Worm (Caenorhabditis elegans) whole organism, young adult: ENCODE data around the gene str-111.

ENCODE experiments used
- F49E8.2 ChIP-seq: sonication (generic microtip); optimal IDR thresholded peaks from 3 replicates; lab custom pipeline; 2017; ENCODE audit warnings: missing genetic modification characterization, mild to moderate bottlenecking, missing compliant biosample characterization, antibody characterized with exemption, moderate library complexity; ENCODE audit not compliant: insufficient read depth
- athp-1 ChIP-seq: sonication (generic microtip); optimal IDR thresholded peaks from 2 replicates; lab custom pipeline; 2017; ENCODE audit warnings: mild to moderate bottlenecking, missing genetic modification characterization, missing compliant biosample characterization
- ccch-3 ChIP-seq: fragments of 200-800 bp; sonication (Bioruptor generic); optimal IDR thresholded peaks from 2 replicates; lab custom pipeline; 2018; ENCODE audit warnings: mild to moderate bottlenecking, missing genetic modification characterization, missing compliant biosample characterization
- ceh-100 ChIP-seq: fragments of 200-800 bp; sonication (Bioruptor generic); IDR thresholded peaks from 2 replicates; pipeline ENCODE4 v1.3.6; 2022; ENCODE audit warnings: missing genetic modification reagents, missing genetic modification characterization, missing compliant biosample characterization
- ceh-58 ChIP-seq: fragments of 200-800 bp; sonication (Bioruptor generic); IDR thresholded peaks from 2 replicates; pipeline ENCODE4 v1.3.6; 2022; ENCODE audit warnings: missing genetic modification characterization, missing compliant biosample characterization
- ceh-79 ChIP-seq: sonication (generic microtip); optimal IDR thresholded peaks from 2 replicates; lab custom pipeline; 2017; ENCODE audit warnings: mild to moderate bottlenecking, missing genetic modification characterization, missing compliant biosample characterization
- dpl-1 ChIP-seq: fragments of 150-350 bp; optimal IDR thresholded peaks from 2 replicates; lab custom pipeline; 2014; ENCODE audit warnings: missing biosample characterization, missing genetic modification reagents, missing genetic modification characterization
- egl-18 ChIP-seq: fragments of 200-800 bp; sonication (Bioruptor generic); IDR thresholded peaks from 2 replicates; pipeline ENCODE4 v1.3.6; 2022; ENCODE audit warnings: missing genetic modification reagents, missing genetic modification characterization, missing compliant biosample characterization
- lin-35 ChIP-seq, 3 experiments: fragments of 150-350 bp in 2 of 3; sonication (generic microtip) in 1 of 3; optimal IDR thresholded peaks; 2 replicates each; lab custom pipeline; 2014 to 2018; ENCODE audit warnings: missing biosample characterization in 3 of 3, missing genetic modification characterization in 3 of 3, missing genetic modification reagents in 3 of 3
- nhr-27 ChIP-seq: fragments of 200-800 bp; sonication (Bioruptor generic); optimal IDR thresholded peaks from 2 replicates; lab custom pipeline; 2018; ENCODE audit warnings: mild to moderate bottlenecking, missing genetic modification characterization, moderate library complexity, missing compliant biosample characterization
- snpc-4 ChIP-seq, 5 experiments: fragments of 150-350 bp in 1 of 5; sonication (generic microtip) in 4 of 5; optimal IDR thresholded peaks; 2 replicates each; lab custom pipeline; 2014 to 2018; ENCODE audit warnings: missing genetic modification characterization in 5 of 5, missing biosample characterization in 3 of 5, antibody characterized with exemption in 2 of 5, mild to moderate bottlenecking in 2 of 5, missing compliant biosample characterization in 2 of 5, missing genotype in 2 of 5, moderate library complexity in 2 of 5, missing genetic modification reagents in 1 of 5
- unc-62 ChIP-seq: fragments of 150-350 bp; optimal IDR thresholded peaks from 2 replicates; lab custom pipeline; 2014; ENCODE audit warnings: missing biosample characterization, missing genetic modification reagents, missing genetic modification characterization
- zfh-2 ChIP-seq: fragments of 200-800 bp; sonication (Bioruptor generic); conservative IDR thresholded peaks from 2 replicates; pipeline ENCODE4 v1.3.6; 2022; ENCODE audit warnings: missing genetic modification reagents, missing genetic modification characterization, missing compliant biosample characterization

DNA sequence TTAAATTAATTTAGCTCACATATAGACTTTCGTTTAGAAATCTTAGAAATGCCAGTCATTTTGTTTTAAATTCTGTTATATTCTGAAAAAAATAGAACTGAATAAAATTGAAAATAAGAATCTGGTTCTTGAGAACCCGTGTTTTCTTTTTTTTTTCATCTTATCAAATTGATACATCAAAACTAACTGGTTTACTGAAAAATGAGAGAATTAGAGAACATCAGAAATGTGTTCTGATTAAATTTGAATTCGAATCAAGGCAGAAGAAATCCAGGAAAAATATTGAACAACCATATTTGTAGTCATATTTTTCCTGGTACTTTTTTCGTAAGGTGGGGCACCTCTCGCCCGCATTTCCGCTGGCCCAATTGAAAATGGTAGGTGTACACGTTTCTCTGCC, 49.6 kb upstream of the str-111 start, which contains the start of gene F11A5.15:
- no peak for TF ChIP-seq nhr-27 (tag; lab: Kevin White, UChicago)
- no peak for TF ChIP-seq zfh-2 (GFP tag; lab: Robert Waterston, UW)
- TF ChIP-seq athp-1 (tag; lab: Kevin White, UChicago) = no peak
- no peak for TF ChIP-seq ceh-100 (GFP tag; lab: Robert Waterston, UW)
- no peak for TF ChIP-seq unc-62 (GFP tag; lab: Kevin White, UChicago)
- TF ChIP-seq egl-18 = no peak
- TF ChIP-seq ceh-79 (tag; lab: Kevin White, UChicago) = no peak
- no peak for TF ChIP-seq dpl-1 (GFP tag; lab: Kevin White, UChicago)
- TF ChIP-seq ceh-58 (GFP tag; lab: Robert Waterston, UW) = no peak
- no peak for TF ChIP-seq F49E8.2
- no peak for TF ChIP-seq ccch-3 (GFP tag; lab: Kevin White, UChicago)
- no peak for TF ChIP-seq snpc-4 (GFP tag; optimal IDR thresholded peaks at IDR 0.05; lab: Kevin White, UChicago)
- no peak for TF ChIP-seq snpc-4 (tag; optimal IDR thresholded peaks at IDR 0.05; lab: Kevin White, UChicago)
- no peak for TF ChIP-seq lin-35 (GFP tag; optimal IDR thresholded peaks at IDR 0.05; lab: Kevin White, UChicago)
